5 fruit fly cellular contexts compared by ENCODE assay signal in the genomic region with DNA sequence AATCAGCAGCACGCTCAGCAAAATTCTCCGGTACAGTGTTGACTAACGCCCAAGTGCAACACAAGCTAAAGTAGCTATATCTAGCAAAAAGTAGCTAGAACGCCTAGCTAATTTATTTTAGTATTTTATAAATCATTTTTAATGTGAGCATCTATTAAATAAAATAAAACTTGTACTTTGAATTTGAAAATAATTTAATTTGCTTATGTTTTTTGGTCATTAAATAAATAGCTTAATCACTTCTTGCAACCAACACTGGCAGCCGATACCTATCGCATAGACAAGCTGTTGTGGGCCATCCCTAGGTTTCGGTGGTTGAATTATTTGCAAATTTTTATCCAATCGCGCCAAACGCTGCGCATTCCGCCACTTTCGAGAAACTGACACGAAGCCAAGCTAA.
TF ChIP-seq lines count a peak whose summit lies in the region.

Gene Polr2J, minus strand, starts transcription at position 49 of the 400 bp plus-strand sequence.
Gene CG15141, plus strand, starts transcription at position 284 of the 400 bp plus-strand sequence.

TF ChIP-seq in whole organism, adult, 20 proteins besides CTCF, POLR2A, EP300 and RAD21 (continued from another document):
- TF ChIP-seq toe (GFP tag; optimal IDR thresholded peaks at IDR 0.05; lab: Kevin White, UChicago) (peak; percentile 78), CG33017 (tag; optimal IDR thresholded peaks at IDR 0.05; lab: Kevin White, UChicago) (peak; percentile 73), pad (GFP tag; optimal IDR thresholded peaks at IDR 0.05; lab: Kevin White, UChicago) (peak; percentile 65)

TF ChIP-seq in whole organism, embryonic, 481 proteins besides CTCF, POLR2A, EP300 and RAD21 (continued from another document and continues in another):
- TF ChIP-seq caup (GFP tag; optimal IDR thresholded peaks at IDR 0.05; lab: Kevin White, UChicago; ENCODE audit: severe bottlenecking), result peak; percentile 86
- no peak for TF ChIP-seq CG15601 (tag; optimal IDR thresholded peaks at IDR 0.05; lab: Kevin White, UChicago)
- peak; percentile 23 for TF ChIP-seq MESR4 (GFP tag; optimal IDR thresholded peaks at IDR 0.05; lab: Kevin White, UChicago)
- TF ChIP-seq seq (GFP tag; IDR thresholded peaks at IDR 0.05; lab: Robert Waterston, UW), result peak; percentile 40
- no peak for TF ChIP-seq CkIIα-i1 (GFP tag; IDR thresholded peaks at IDR 0.05; lab: Robert Waterston, UW)
- peak; percentile 59 for TF ChIP-seq CG17802 (tag; optimal IDR thresholded peaks at IDR 0.05; lab: Kevin White, UChicago)
- peak; percentile 82 for TF ChIP-seq Vsx1 (GFP tag; optimal IDR thresholded peaks at IDR 0.05; lab: Kevin White, UChicago)
- TF ChIP-seq CG6765 (GFP tag; optimal IDR thresholded peaks at IDR 0.05; lab: Kevin White, UChicago), result peak; percentile 45
- TF ChIP-seq row (GFP tag; IDR thresholded peaks at IDR 0.05; lab: Robert Waterston, UW), result peak; percentile 97
- peak; percentile 93 for TF ChIP-seq lilli (GFP tag; optimal IDR thresholded peaks at IDR 0.05; lab: Kevin White, UChicago)
- peak; percentile 56 for TF ChIP-seq CG7786 (GFP tag; optimal IDR thresholded peaks at IDR 0.05; lab: Kevin White, UChicago)
- TF ChIP-seq eyg (GFP tag; optimal IDR thresholded peaks at IDR 0.05; lab: Kevin White, UChicago), result no peak
- peak; percentile 71 for TF ChIP-seq Ada2b (GFP tag; IDR thresholded peaks at IDR 0.05; lab: Robert Waterston, UW)
- TF ChIP-seq lmd (GFP tag; IDR thresholded peaks at IDR 0.05; lab: Robert Waterston, UW), result peak; percentile 84
- TF ChIP-seq h (optimal IDR thresholded peaks at IDR 0.05; lab: Kevin White, UChicago), result no peak
- TF ChIP-seq CG12219 (GFP tag; optimal IDR thresholded peaks at IDR 0.05; lab: Kevin White, UChicago), result peak; percentile 8
- no peak for TF ChIP-seq CG1832 (GFP tag; optimal IDR thresholded peaks at IDR 0.05; lab: Kevin White, UChicago)
- TF ChIP-seq phol (tag; optimal IDR thresholded peaks at IDR 0.05; lab: Kevin White, UChicago), result peak; percentile 92
- peak; percentile 74; the same call in 2 of the 3 replicates for TF ChIP-seq CG14050 (GFP tag; IDR thresholded peaks at IDR 0.05; lab: Robert Waterston, UW)
- TF ChIP-seq D19B (GFP tag; optimal IDR thresholded peaks at IDR 0.05; lab: Kevin White, UChicago), result peak; percentile 71
- peak; percentile 73 for TF ChIP-seq CG10462 (GFP tag; optimal IDR thresholded peaks at IDR 0.05; lab: Kevin White, UChicago)
- TF ChIP-seq NfI (GFP tag; optimal IDR thresholded peaks at IDR 0.05; lab: Kevin White, UChicago), result peak; percentile 86
- no peak; the same call in 1 of the 2 replicates for TF ChIP-seq CG1024 (GFP tag; IDR thresholded peaks at IDR 0.05; lab: Robert Waterston, UW)
- TF ChIP-seq pan (optimal IDR thresholded peaks at IDR 0.05; lab: Kevin White, UChicago), result no peak
- peak in 1 of 2 experiments; percentile 84 for TF ChIP-seq pan (GFP tag; optimal IDR thresholded peaks at IDR 0.05 in 1 of 2, IDR thresholded peaks at IDR 0.05 in 1 of 2)
- peak; percentile 80 for TF ChIP-seq Bgb (GFP tag; IDR thresholded peaks at IDR 0.05; lab: Robert Waterston, UW; ENCODE audit: partially characterized antibody)
- peak; percentile 86 for TF ChIP-seq ranshi (GFP tag; IDR thresholded peaks at IDR 0.05; lab: Robert Waterston, UW)
- peak; percentile 46 for TF ChIP-seq CG10274 (GFP tag; optimal IDR thresholded peaks at IDR 0.05; lab: Kevin White, UChicago)
- peak; percentile 91 for TF ChIP-seq CG17829 (tag; optimal IDR thresholded peaks at IDR 0.05; lab: Kevin White, UChicago)

TF ChIP-seq in whole organism, prepupa, 60 proteins besides CTCF, POLR2A, EP300 and RAD21 (continued from another document and continues in another):
- TF ChIP-seq CG8319 (GFP tag; optimal IDR thresholded peaks at IDR 0.05; lab: Kevin White, UChicago), result peak; percentile 33
- TF ChIP-seq dac (GFP tag; optimal IDR thresholded peaks at IDR 0.05; lab: Kevin White, UChicago), result no peak
- peak; percentile 74 for TF ChIP-seq eg (GFP tag; IDR thresholded peaks at IDR 0.05; lab: Robert Waterston, UW)
- peak; percentile 25 for TF ChIP-seq Blimp-1 (GFP tag; optimal IDR thresholded peaks at IDR 0.05; lab: Kevin White, UChicago)
- no peak; the same call in 2 of the 3 replicates for TF ChIP-seq CG8119 (GFP tag; IDR thresholded peaks at IDR 0.05; lab: Robert Waterston, UW)
- no peak for TF ChIP-seq CG6792 (GFP tag; optimal IDR thresholded peaks at IDR 0.05; lab: Kevin White, UChicago)
- no peak for TF ChIP-seq CG9139 (GFP tag; optimal IDR thresholded peaks at IDR 0.05; lab: Kevin White, UChicago)
- peak; percentile 81 for TF ChIP-seq CG3032 (tag; optimal IDR thresholded peaks at IDR 0.05; lab: Kevin White, UChicago)
- no peak for TF ChIP-seq fkh (GFP tag; optimal IDR thresholded peaks at IDR 0.05; lab: Kevin White, UChicago)
- peak; percentile 33 for TF ChIP-seq spab (GFP tag; optimal IDR thresholded peaks at IDR 0.05; lab: Kevin White, UChicago)
- TF ChIP-seq Gug (GFP tag; IDR thresholded peaks at IDR 0.05; lab: Robert Waterston, UW), result peak; percentile 70
- TF ChIP-seq achi (GFP tag; optimal IDR thresholded peaks at IDR 0.05; lab: Kevin White, UChicago), result peak; percentile 80
- no peak for TF ChIP-seq CG32006 (GFP tag; optimal IDR thresholded peaks at IDR 0.05; lab: Kevin White, UChicago)
- peak; percentile 75 for TF ChIP-seq cyc (GFP tag; optimal IDR thresholded peaks at IDR 0.05; lab: Kevin White, UChicago)
- no peak for TF ChIP-seq Lpt (GFP tag; optimal IDR thresholded peaks at IDR 0.05; lab: Kevin White, UChicago)
- peak; percentile 27 for TF ChIP-seq Eip93F (GFP tag; optimal IDR thresholded peaks at IDR 0.05; lab: Kevin White, UChicago)
- TF ChIP-seq CG8632 (GFP tag; optimal IDR thresholded peaks at IDR 0.05; lab: Kevin White, UChicago), result peak; percentile 48
- peak; percentile 79 for TF ChIP-seq acj6 (GFP tag; optimal IDR thresholded peaks at IDR 0.05; lab: Kevin White, UChicago)
- no peak for TF ChIP-seq Hr39 (GFP tag; optimal IDR thresholded peaks at IDR 0.05; lab: Kevin White, UChicago)
- peak; percentile 77 for TF ChIP-seq Eip75B (GFP tag; optimal IDR thresholded peaks at IDR 0.05; lab: Kevin White, UChicago)
- no peak for TF ChIP-seq CG6808 (GFP tag; optimal IDR thresholded peaks at IDR 0.05; lab: Kevin White, UChicago)
- TF ChIP-seq CG34406 (GFP tag; optimal IDR thresholded peaks at IDR 0.05; lab: Kevin White, UChicago), result peak; percentile 78
- TF ChIP-seq Sox102F (GFP tag; optimal IDR thresholded peaks at IDR 0.05; lab: Kevin White, UChicago), result peak; percentile 73
- TF ChIP-seq pdm3 (GFP tag; optimal IDR thresholded peaks at IDR 0.05; lab: Kevin White, UChicago), result peak; percentile 84
- peak; percentile 72 for TF ChIP-seq topi (GFP tag; optimal IDR thresholded peaks at IDR 0.05; lab: Kevin White, UChicago)
- TF ChIP-seq CG11762 (GFP tag; optimal IDR thresholded peaks at IDR 0.05; lab: Kevin White, UChicago; ENCODE audit: insufficient read depth), result peak; percentile 44
- TF ChIP-seq Met (GFP tag; optimal IDR thresholded peaks at IDR 0.05; lab: Kevin White, UChicago), result peak; percentile 72
- peak; percentile 86 for TF ChIP-seq Hr4 (GFP tag; optimal IDR thresholded peaks at IDR 0.05; lab: Kevin White, UChicago)
- peak; percentile 85 for TF ChIP-seq esn (GFP tag; optimal IDR thresholded peaks at IDR 0.05; lab: Kevin White, UChicago)
- TF ChIP-seq CG3919 (GFP tag; optimal IDR thresholded peaks at IDR 0.05; lab: Kevin White, UChicago), result no peak
- TF ChIP-seq CG6854 (GFP tag; optimal IDR thresholded peaks at IDR 0.05; lab: Kevin White, UChicago), result no peak
- no peak for TF ChIP-seq svp (GFP tag; lab: Kevin White, UChicago)
- peak; percentile 57 for TF ChIP-seq fd59A (GFP tag; optimal IDR thresholded peaks at IDR 0.05; lab: Kevin White, UChicago)

TF ChIP-seq in whole organism, pupa, 21 proteins besides CTCF, POLR2A, EP300 and RAD21 (continued from another document):
- peak; percentile 59 for TF ChIP-seq Pif1B (GFP tag; optimal IDR thresholded peaks at IDR 0.05; lab: Kevin White, UChicago)
- TF ChIP-seq D1 (tag; optimal IDR thresholded peaks at IDR 0.05; lab: Kevin White, UChicago), result peak; percentile 33

TF ChIP-seq in whole organism, wandering third instar larva, 38 proteins besides CTCF, POLR2A, EP300 and RAD21 (continued from another document):
- TF ChIP-seq ey (GFP tag; optimal IDR thresholded peaks at IDR 0.05; lab: Kevin White, UChicago) (peak; percentile 69), dsf (GFP tag; optimal IDR thresholded peaks at IDR 0.05; lab: Kevin White, UChicago; ENCODE audit: borderline replicate concordance) (peak; percentile 66), CrebA (GFP tag; optimal IDR thresholded peaks at IDR 0.05; lab: Kevin White, UChicago; ENCODE audit: borderline replicate concordance) (no peak), OdsH (GFP tag; optimal IDR thresholded peaks at IDR 0.05; lab: Kevin White, UChicago) (peak; percentile 69), CG9705 (GFP tag; optimal IDR thresholded peaks at IDR 0.05; lab: Kevin White, UChicago) (peak; percentile 68), CG32264 (GFP tag; optimal IDR thresholded peaks at IDR 0.05; lab: Kevin White, UChicago) (peak; percentile 55), Hr78 (GFP tag; optimal IDR thresholded peaks at IDR 0.05; lab: Kevin White, UChicago) (no peak), Hnf4 (GFP tag; optimal IDR thresholded peaks at IDR 0.05; lab: Kevin White, UChicago) (peak; percentile 81)
TF ChIP-seq in whole organism, wandering third instar larva: peak in this region for 21.
